Worm (Caenorhabditis elegans): Measurements from ENCODE around the gene glc-3.

The glc-3 gene

ce11 chrV:5453615-5454014, at the start of gene glc-3:
TSS of gene glc-3 (minus strand) at chrV:5453715.
- TF ChIP-seq lsl-1 (GFP tag; optimal IDR thresholded peaks at IDR 0.05) (no peak), unc-62 (GFP tag; optimal IDR thresholded peaks at IDR 0.05) (no peak), nhr-90 (tag; optimal IDR thresholded peaks at IDR 0.05) (no peak)

- TF ChIP-seq unc-130 (GFP tag; optimal IDR thresholded peaks at IDR 0.05) (no peak), nfya-2 (GFP tag; IDR thresholded peaks at IDR 0.05) (no peak), F39B2.1 (GFP tag; IDR thresholded peaks at IDR 0.05) (0 out of 2 replicates have a peak, but pooled peaks have one; percentile 14), nfyb-1 (GFP tag; IDR thresholded peaks at IDR 0.05) (no peak), madf-8 (GFP tag; conservative IDR thresholded peaks at IDR 0.05) (no peak), zim-3 (tag; optimal IDR thresholded peaks at IDR 0.05) (no peak), F57A8.1 (GFP tag; optimal IDR thresholded peaks at IDR 0.05) (no peak), ztf-22 (GFP tag; optimal IDR thresholded peaks at IDR 0.05) (no peak), ceh-100 (GFP tag; IDR thresholded peaks at IDR 0.05) (no peak), lin-26 (GFP tag; IDR thresholded peaks at IDR 0.05) (peak; percentile 46; the same call in 1 of the 2 replicates), lin-40 (tag; optimal IDR thresholded peaks at IDR 0.05) (no peak), attf-3 (GFP tag; conservative IDR thresholded peaks at IDR 0.05) (no peak), sptf-2 (GFP tag; optimal IDR thresholded peaks at IDR 0.05) (no peak), F37B4.10 (GFP tag; IDR thresholded peaks at IDR 0.05) (no peak), ceh-58 (GFP tag; IDR thresholded peaks at IDR 0.05) (no peak), egl-44 (GFP tag; IDR thresholded peaks at IDR 0.05) (no peak), Y67H2A.10 (GFP tag; conservative IDR thresholded peaks at IDR 0.05) (no peak), ceh-27 (GFP tag; optimal IDR thresholded peaks at IDR 0.05) (no peak), let-526 (GFP tag; IDR thresholded peaks at IDR 0.05) (no peak), dox-1 (GFP tag; IDR thresholded peaks at IDR 0.05) (no peak), Y56A3A.18 (GFP tag; IDR thresholded peaks at IDR 0.05) (peak; percentile 36; the same call in 1 of the 2 replicates), ceh-40 (GFP tag; IDR thresholded peaks at IDR 0.05) (no peak), tbp1 (GFP tag; optimal IDR thresholded peaks at IDR 0.05) (peak; percentile 13), C06A6.2 (GFP tag; conservative IDR thresholded peaks at IDR 0.05) (no peak), die-1 (tag; optimal IDR thresholded peaks at IDR 0.05) (no peak), ztf-28 (GFP tag; IDR thresholded peaks at IDR 0.05) (no peak), repo-1 (tag; optimal IDR thresholded peaks at IDR 0.05) (peak; percentile 22), tlf-1 (GFP tag; optimal IDR thresholded peaks at IDR 0.05) (no peak), snpc-3.4 (tag; optimal IDR thresholded peaks at IDR 0.05) (peak; percentile 10), akir-1 (GFP tag; optimal IDR thresholded peaks at IDR 0.05) (no peak), tbx-9 (tag; optimal IDR thresholded peaks at IDR 0.05; ENCODE audit: borderline replicate concordance) (no peak), ekl-4 (GFP tag; IDR thresholded peaks at IDR 0.05) (peak; percentile 54), attf-6 (GFP tag; IDR thresholded peaks at IDR 0.05) (peak; percentile 40; the same call in 1 of the 2 replicates), hmg-20 (GFP tag; IDR thresholded peaks at IDR 0.05) (no peak), F33H1.4 (GFP tag; IDR thresholded peaks at IDR 0.05) (0 out of 2 replicates have a peak, but pooled peaks have one; percentile 16), snpc-4 (GFP tag; optimal IDR thresholded peaks at IDR 0.05) (no peak), snpc-4 (tag; optimal IDR thresholded peaks at IDR 0.05) (peak in 1 of 4 experiments; percentile 15), athp-1 (tag; optimal IDR thresholded peaks at IDR 0.05) (no peak), ztf-3 (GFP tag; optimal IDR thresholded peaks at IDR 0.05) (no peak), cebp-1 (GFP tag; IDR thresholded peaks at IDR 0.05) (no peak), cebp-1 (tag; optimal IDR thresholded peaks at IDR 0.05) (no peak), pha-4 (tag; optimal IDR thresholded peaks at IDR 0.05) (no peak), lin-35 (GFP tag; optimal IDR thresholded peaks at IDR 0.05) (no peak), F23B12.7 (tag; optimal IDR thresholded peaks at IDR 0.05; ENCODE audit: insufficient read depth) (no peak), B0336.3 (GFP tag; IDR thresholded peaks at IDR 0.05) (peak; percentile 75)
Measured at ce11 chrV:5502701-5503100, 49.2 kb upstream of the glc-3 start.

Data from whole organism, young adult.